Worm (Caenorhabditis elegans): ENCODE results near the gene F29G6.1.

F29G6.1 gene

DNA sequence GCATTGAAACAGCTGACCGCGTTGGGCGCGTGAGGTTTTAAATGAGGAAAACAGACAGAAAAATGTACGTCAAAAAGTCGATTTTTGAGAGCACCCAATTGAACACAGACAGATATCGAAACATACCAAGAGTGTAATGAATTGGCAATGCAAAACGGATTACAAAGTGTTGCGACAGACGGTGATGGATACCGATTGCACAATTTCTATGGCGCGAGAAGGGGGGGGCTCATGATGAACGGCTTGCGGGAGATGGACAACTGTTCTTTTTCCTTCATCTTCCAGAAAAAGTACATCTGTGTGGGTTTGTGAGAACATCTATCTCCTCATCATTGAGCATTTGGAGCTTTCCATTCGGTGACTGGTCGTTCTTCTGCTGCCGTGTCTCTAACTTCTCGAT lies 38.5 kb upstream of the F29G6.1 start:
- TF ChIP-seq ceh-9 (tag; optimal IDR thresholded peaks at IDR 0.05) (no peak), nfya-1 (tag; optimal IDR thresholded peaks at IDR 0.05; ENCODE audit: insufficient read depth) (peak; percentile 10), nhr-77 (tag; optimal IDR thresholded peaks at IDR 0.05) (no peak), lin-39 (tag; optimal IDR thresholded peaks at IDR 0.05) (peak; percentile 67), mml-1 (tag; optimal IDR thresholded peaks at IDR 0.05) (no peak), jun-1 (tag; optimal IDR thresholded peaks at IDR 0.05) (no peak), fkh-10 (GFP tag; optimal IDR thresholded peaks at IDR 0.05) (no peak), nhr-23 (tag; optimal IDR thresholded peaks at IDR 0.05) (no peak)

ce11 chrX:11464271-11465103 lies 37.6 kb upstream of the F29G6.1 start:
- TF ChIP-seq lin-39 (tag; optimal IDR thresholded peaks at IDR 0.05) (peak; percentile 86), fkh-10 (GFP tag; optimal IDR thresholded peaks at IDR 0.05) (no peak), pqm-1 (tag; optimal IDR thresholded peaks at IDR 0.05) (peak; percentile 61), ZK546.5 (tag; optimal IDR thresholded peaks at IDR 0.05) (no peak), egl-5 (tag; optimal IDR thresholded peaks at IDR 0.05) (peak; percentile 48), ceh-16 (tag; optimal IDR thresholded peaks at IDR 0.05) (no peak), elt-3 (tag; optimal IDR thresholded peaks at IDR 0.05) (no peak), jun-1 (tag; optimal IDR thresholded peaks at IDR 0.05) (peak; percentile 55), unc-62 (GFP tag; optimal IDR thresholded peaks at IDR 0.05) (no peak), elt-2 (tag; optimal IDR thresholded peaks at IDR 0.05) (peak; percentile 93), nfya-1 (tag; optimal IDR thresholded peaks at IDR 0.05; ENCODE audit: insufficient read depth) (peak; percentile 39)

- TF ChIP-seq egl-27 (tag; optimal IDR thresholded peaks at IDR 0.05) (peak; percentile 5), lsy-12 (tag; optimal IDR thresholded peaks at IDR 0.05) (peak; percentile 49), tbx-2 (tag; optimal IDR thresholded peaks at IDR 0.05) (peak; percentile 46), nhr-237 (tag; optimal IDR thresholded peaks at IDR 0.05) (no peak), R02D3.7 (tag; optimal IDR thresholded peaks at IDR 0.05) (peak; percentile 32), jun-1 (tag; optimal IDR thresholded peaks at IDR 0.05) (peak; percentile 63), egl-5 (tag; optimal IDR thresholded peaks at IDR 0.05) (no peak), unc-39 (tag; optimal IDR thresholded peaks at IDR 0.05) (no peak), nhr-76 (tag; optimal IDR thresholded peaks at IDR 0.05) (no peak), mdl-1 (tag; optimal IDR thresholded peaks at IDR 0.05) (no peak), elt-3 (tag; optimal IDR thresholded peaks at IDR 0.05) (no peak), ceh-9 (tag; optimal IDR thresholded peaks at IDR 0.05) (no peak), elt-1 (tag; optimal IDR thresholded peaks at IDR 0.05) (no peak), eor-1 (tag; optimal IDR thresholded peaks at IDR 0.05) (no peak), lin-15B (tag; optimal IDR thresholded peaks at IDR 0.05) (no peak), ztf-4 (tag; optimal IDR thresholded peaks at IDR 0.05) (no peak), lin-39 (tag; optimal IDR thresholded peaks at IDR 0.05) (peak; percentile 87), aly-2 (tag; optimal IDR thresholded peaks at IDR 0.05) (no peak), nhr-43 (tag; optimal IDR thresholded peaks at IDR 0.05; ENCODE audit: poor library complexity, severe bottlenecking) (peak; percentile 76), ceh-82 (tag; optimal IDR thresholded peaks at IDR 0.05) (no peak), ztf-11 (tag; optimal IDR thresholded peaks at IDR 0.05) (no peak), pha-4 (tag; optimal IDR thresholded peaks at IDR 0.05) (peak; percentile 75), nhr-77 (tag; optimal IDR thresholded peaks at IDR 0.05) (no peak), hmg-11 (tag; optimal IDR thresholded peaks at IDR 0.05) (peak; percentile 85), zag-1 (tag; optimal IDR thresholded peaks at IDR 0.05) (no peak), snpc-4 (tag; optimal IDR thresholded peaks at IDR 0.05) (peak; percentile 15), nhr-25 (tag; optimal IDR thresholded peaks at IDR 0.05) (peak; percentile 76), mml-1 (tag; optimal IDR thresholded peaks at IDR 0.05) (no peak), pqm-1 (tag; optimal IDR thresholded peaks at IDR 0.05) (no peak), sea-2 (GFP tag; optimal IDR thresholded peaks at IDR 0.05) (no peak), nhr-23 (tag; optimal IDR thresholded peaks at IDR 0.05) (peak; percentile 82), nhr-28 (tag; optimal IDR thresholded peaks at IDR 0.05) (no peak), fkh-2 (tag; optimal IDR thresholded peaks at IDR 0.05) (no peak), nhr-12 (tag; optimal IDR thresholded peaks at IDR 0.05) (no peak), nfya-1 (tag; optimal IDR thresholded peaks at IDR 0.05; ENCODE audit: insufficient read depth) (peak; percentile 67), daf-12 (tag; optimal IDR thresholded peaks at IDR 0.05) (peak; percentile 23), elt-2 (tag; optimal IDR thresholded peaks at IDR 0.05) (peak; percentile 69), ama-1 (optimal IDR thresholded peaks at IDR 0.05) (no peak), ceh-16 (tag; optimal IDR thresholded peaks at IDR 0.05) (no peak), fkh-10 (GFP tag; optimal IDR thresholded peaks at IDR 0.05) (no peak), unc-62 (GFP tag; optimal IDR thresholded peaks at IDR 0.05) (no peak), nhr-67 (tag; optimal IDR thresholded peaks at IDR 0.05) (no peak), fos-1 (tag; optimal IDR thresholded peaks at IDR 0.05) (no peak), nhr-11 (tag; optimal IDR thresholded peaks at IDR 0.05) (no peak), ceh-28 (tag; optimal IDR thresholded peaks at IDR 0.05) (peak; percentile 21)
Measured at ce11 chrX:11465215-11465614, 36.9 kb upstream of the F29G6.1 start, which contains the start of gene lin-14. Gene lin-14 (plus strand): TSS chrX:11465560.
